Worm (Caenorhabditis elegans): ENCODE data around the gene F46C5.1.

Gene F46C5.1

DNA sequence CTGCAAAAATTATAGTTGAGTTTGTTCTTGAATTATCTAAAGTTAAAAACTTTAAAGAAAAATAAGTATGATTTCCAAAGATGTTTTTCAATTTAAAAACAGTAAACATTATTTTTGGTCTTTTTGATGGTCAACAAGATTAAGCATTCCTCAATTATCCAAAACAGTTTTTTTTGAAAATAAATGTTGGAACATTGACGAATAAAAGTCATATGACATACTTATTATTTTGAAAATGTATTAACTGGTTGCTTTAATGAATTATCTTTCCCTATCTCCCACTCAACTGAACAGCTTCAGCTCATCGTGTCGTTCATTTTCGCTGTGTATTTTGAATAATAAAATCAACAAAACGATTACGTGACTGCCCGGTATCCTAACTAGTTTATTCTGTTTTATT is 36.1 kb upstream of the F46C5.1 start:
- TF ChIP-seq elt-3 (tag; optimal IDR thresholded peaks at IDR 0.05) = no peak
- TF ChIP-seq elt-2 (tag; optimal IDR thresholded peaks at IDR 0.05) = no peak
- TF ChIP-seq C34B4.2 (tag; optimal IDR thresholded peaks at IDR 0.05) = no peak
- no peak for TF ChIP-seq sptf-1 (tag; optimal IDR thresholded peaks at IDR 0.05)
- TF ChIP-seq zip-4 (GFP tag; optimal IDR thresholded peaks at IDR 0.05) = no peak
- no peak for TF ChIP-seq pqm-1 (tag; optimal IDR thresholded peaks at IDR 0.05)
- no peak for TF ChIP-seq aly-2 (tag; optimal IDR thresholded peaks at IDR 0.05)
- no peak for TF ChIP-seq mep-1 (tag; optimal IDR thresholded peaks at IDR 0.05)
- no peak for TF ChIP-seq mab-9 (GFP tag; IDR thresholded peaks at IDR 0.05)
- no peak for TF ChIP-seq tlp-1 (tag; optimal IDR thresholded peaks at IDR 0.05)
- no peak for TF ChIP-seq hpl-2 (GFP tag; optimal IDR thresholded peaks at IDR 0.05)
- TF ChIP-seq lin-13 (GFP tag; optimal IDR thresholded peaks at IDR 0.05) = no peak
- no peak for TF ChIP-seq nhr-90 (tag; optimal IDR thresholded peaks at IDR 0.05; ENCODE audit: poor library complexity)
- no peak for TF ChIP-seq sox-4 (tag; optimal IDR thresholded peaks at IDR 0.05)
- no peak for TF ChIP-seq xbp-1 (tag; optimal IDR thresholded peaks at IDR 0.05)
- no peak for TF ChIP-seq ceh-82 (tag; optimal IDR thresholded peaks at IDR 0.05)
- TF ChIP-seq fkh-8 (tag; optimal IDR thresholded peaks at IDR 0.05) = no peak
- TF ChIP-seq efl-1 (optimal IDR thresholded peaks at IDR 0.05) = no peak
- TF ChIP-seq efl-1 (GFP tag; optimal IDR thresholded peaks at IDR 0.05 in 1 of 2) = no peak
- no peak for TF ChIP-seq hlh-4 (tag; optimal IDR thresholded peaks at IDR 0.05)

DNA sequence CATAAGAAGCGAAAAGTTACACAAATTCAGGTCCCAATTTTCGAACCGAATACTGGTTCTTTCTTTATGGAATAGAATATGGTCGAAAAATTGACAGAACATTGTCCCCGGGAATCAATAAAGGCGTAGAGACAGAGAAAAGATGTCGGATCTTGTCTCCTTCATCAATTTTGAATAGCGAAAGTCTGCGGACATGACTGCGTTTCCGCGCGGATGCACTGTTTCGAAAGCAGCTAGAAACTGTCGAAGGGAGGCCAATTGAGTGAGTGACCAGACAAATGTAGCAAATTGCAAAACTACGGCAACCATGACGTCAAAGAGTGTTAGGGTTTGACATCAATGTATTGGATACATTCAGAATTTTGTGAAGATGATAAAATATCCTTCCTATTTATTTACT is 35.5 kb upstream of the F46C5.1 start:
- TF ChIP-seq blmp-1 (tag; optimal IDR thresholded peaks at IDR 0.05) (peak; percentile 96), unc-86 (tag; optimal IDR thresholded peaks at IDR 0.05) (no peak), nhr-47 (tag; optimal IDR thresholded peaks at IDR 0.05) (no peak), unc-98 (GFP tag; IDR thresholded peaks at IDR 0.05) (no peak)

DNA sequence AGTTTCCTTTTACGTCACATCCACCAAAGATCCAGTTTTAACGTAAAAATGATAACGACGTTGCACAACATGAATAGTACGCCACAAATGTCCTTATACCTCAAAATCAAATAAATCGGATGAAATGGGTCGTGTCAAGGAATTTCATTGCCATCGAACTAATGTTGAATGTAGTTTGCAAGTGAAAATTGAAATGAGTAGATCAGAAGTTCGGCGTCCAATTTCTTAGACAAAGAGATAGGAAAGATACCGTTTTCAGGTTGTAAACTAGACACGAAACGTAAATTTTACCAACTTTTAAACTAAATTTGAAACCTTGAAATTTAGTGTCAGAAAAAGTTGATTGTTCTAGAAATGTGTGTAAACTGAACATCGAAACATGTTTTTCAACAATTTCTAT is 33.9 kb upstream of the F46C5.1 start:
- no peak for TF ChIP-seq unc-98 (GFP tag; IDR thresholded peaks at IDR 0.05)
- peak; percentile 9 for TF ChIP-seq lin-14 (GFP tag; optimal IDR thresholded peaks at IDR 0.05)
- peak; percentile 63 for TF ChIP-seq blmp-1 (tag; optimal IDR thresholded peaks at IDR 0.05)

DNA sequence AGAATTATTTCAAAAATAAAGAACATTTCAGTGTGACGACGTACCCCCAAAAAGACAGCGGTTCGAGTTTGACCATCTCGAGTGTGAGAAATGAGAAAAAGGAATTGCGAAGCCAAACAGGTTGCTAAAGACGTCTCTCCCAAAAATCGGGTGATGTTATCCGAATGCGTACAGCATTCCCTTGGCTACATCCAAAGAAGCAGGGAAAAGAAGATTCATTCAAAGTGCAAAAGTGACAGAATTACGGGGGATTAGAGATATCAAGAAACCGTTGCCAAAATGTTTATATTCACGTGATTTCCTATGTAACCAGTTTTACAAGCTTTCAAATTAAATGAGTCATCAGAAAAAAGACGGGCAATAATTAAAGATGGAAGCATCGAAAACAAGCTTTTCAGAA is 33.0 kb upstream of the F46C5.1 start:
- no peak for TF ChIP-seq C04F5.9 (tag; optimal IDR thresholded peaks at IDR 0.05)
- TF ChIP-seq rnt-1 (tag; optimal IDR thresholded peaks at IDR 0.05) = no peak
- no peak for TF ChIP-seq efl-1 (optimal IDR thresholded peaks at IDR 0.05)
- TF ChIP-seq efl-1 (GFP tag; optimal IDR thresholded peaks at IDR 0.05 in 1 of 2) = peak in 1 of 2 experiments; percentile 16
- TF ChIP-seq blmp-1 (tag; optimal IDR thresholded peaks at IDR 0.05) = peak; percentile 71
- peak; percentile 58 for TF ChIP-seq grh-1 (GFP tag; IDR thresholded peaks at IDR 0.05)
- TF ChIP-seq pag-3 (tag; optimal IDR thresholded peaks at IDR 0.05; ENCODE audit: borderline replicate concordance, insufficient read depth) = no peak
- TF ChIP-seq jun-1 (tag; optimal IDR thresholded peaks at IDR 0.05) = peak; percentile 25
- peak; percentile 65 for TF ChIP-seq nhr-85 (tag)

DNA sequence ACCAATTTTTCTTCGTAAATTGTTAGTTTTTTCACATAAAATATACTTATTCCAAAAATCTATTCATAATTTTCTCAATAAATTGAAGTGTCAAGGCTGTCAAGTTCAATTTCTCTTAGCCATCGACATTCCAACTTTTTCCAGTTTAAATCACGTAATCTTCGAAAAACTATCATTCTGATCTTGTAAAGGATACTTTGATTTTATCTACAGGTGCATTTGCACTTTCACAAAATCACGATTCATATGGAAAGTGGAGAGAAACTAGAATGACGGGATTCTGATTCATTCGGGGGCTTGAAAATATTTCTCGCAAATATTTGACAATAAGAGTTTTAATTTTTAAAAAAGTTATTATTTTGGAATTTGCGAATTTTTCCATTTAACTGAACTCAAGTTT is 32.2 kb upstream of the F46C5.1 start:
- TF ChIP-seq unc-62 (GFP tag; optimal IDR thresholded peaks at IDR 0.05) (no peak), fkh-4 (tag; optimal IDR thresholded peaks at IDR 0.05; ENCODE audit: borderline replicate concordance) (no peak), nhr-85 (tag) (peak; percentile 64), nhr-28 (tag; optimal IDR thresholded peaks at IDR 0.05) (no peak), ceh-88 (GFP tag; IDR thresholded peaks at IDR 0.05) (no peak), ztf-11 (tag; optimal IDR thresholded peaks at IDR 0.05) (no peak), aha-1 (tag; optimal IDR thresholded peaks at IDR 0.05) (no peak)

Data from whole organism, L1 larva.